Worm (Caenorhabditis elegans) whole organism, L3 larva: Measurements from ENCODE around the gene ZK822.1.

ENCODE experiments used
- R02D3.7 ChIP-seq: fragments of 150-350 bp; optimal IDR thresholded peaks from 2 replicates; lab custom pipeline; 2014; ENCODE audit warnings: missing biosample characterization, missing genetic modification characterization
- aly-2 ChIP-seq: fragments of 150-350 bp; optimal IDR thresholded peaks from 2 replicates; lab custom pipeline; 2014; ENCODE audit warnings: missing biosample characterization, missing genetic modification characterization
- ceh-16 ChIP-seq: sonication (generic microtip); optimal IDR thresholded peaks from 2 replicates; lab custom pipeline; 2017; ENCODE audit warnings: missing biosample characterization, missing genetic modification characterization
- ceh-82 ChIP-seq: fragments of 150-350 bp; optimal IDR thresholded peaks from 2 replicates; lab custom pipeline; 2014; ENCODE audit warnings: missing biosample characterization, missing genetic modification characterization
- egl-5 ChIP-seq: fragments of 150-350 bp; optimal IDR thresholded peaks from 2 replicates; lab custom pipeline; 2017; ENCODE audit warnings: missing biosample characterization, missing genetic modification reagents, missing genetic modification characterization, inconsistent platforms
- elt-2 ChIP-seq: sonication (generic microtip); optimal IDR thresholded peaks from 2 replicates; lab custom pipeline; 2016; ENCODE audit warnings: missing genetic modification reagents, mild to moderate bottlenecking, missing genetic modification characterization, missing compliant biosample characterization
- elt-3 ChIP-seq, 3 experiments: fragments of 150-350 bp in 1 of 3; sonication (generic microtip) in 2 of 3; optimal IDR thresholded peaks; 2 replicates in 2 of 3; 4 replicates in 1 of 3; lab custom pipeline; 2014 to 2017; ENCODE audit warnings: missing biosample characterization in 3 of 3, missing genetic modification characterization in 3 of 3
- fkh-2 ChIP-seq: fragments of 150-350 bp; optimal IDR thresholded peaks from 2 replicates; lab custom pipeline; 2014; ENCODE audit warnings: missing biosample characterization, missing genetic modification reagents, missing genetic modification characterization
- hmg-11 ChIP-seq: sonication (generic microtip); optimal IDR thresholded peaks from 2 replicates; lab custom pipeline; 2016; ENCODE audit warnings: missing genetic modification characterization, missing compliant biosample characterization
- jun-1 ChIP-seq: fragments of 150-350 bp; optimal IDR thresholded peaks from 2 replicates; lab custom pipeline; 2014; ENCODE audit warnings: missing biosample characterization, missing genetic modification reagents, missing genetic modification characterization
- lin-39 ChIP-seq: fragments of 150-350 bp; optimal IDR thresholded peaks from 2 replicates; lab custom pipeline; 2018; ENCODE audit warnings: missing biosample characterization, missing genetic modification reagents, missing genetic modification characterization
- lsy-12 ChIP-seq: sonication (generic microtip); optimal IDR thresholded peaks from 2 replicates; lab custom pipeline; 2016; ENCODE audit warnings: mild to moderate bottlenecking, missing genetic modification characterization, missing compliant biosample characterization
- mdl-1 ChIP-seq: fragments of 150-350 bp; optimal IDR thresholded peaks from 2 replicates; lab custom pipeline; 2014; ENCODE audit warnings: missing biosample characterization, missing genetic modification characterization
- mml-1 ChIP-seq: fragments of 150-350 bp; sonication (generic microtip); optimal IDR thresholded peaks from 3 replicates; lab custom pipeline; 2014; ENCODE audit warnings: missing biosample characterization, missing genetic modification characterization
- nfya-1 ChIP-seq: sonication (generic microtip); optimal IDR thresholded peaks from 2 replicates; lab custom pipeline; 2017; ENCODE audit warnings: missing genetic modification characterization, mild to moderate bottlenecking, missing compliant biosample characterization, antibody characterized with exemption, moderate library complexity; ENCODE audit not compliant: insufficient read depth
- nhr-11 ChIP-seq: fragments of 150-350 bp; optimal IDR thresholded peaks from 2 replicates; lab custom pipeline; 2014; ENCODE audit warnings: missing biosample characterization, missing genetic modification characterization
- nhr-23 ChIP-seq: fragments of 150-350 bp; optimal IDR thresholded peaks from 2 replicates; lab custom pipeline; 2014; ENCODE audit warnings: missing biosample characterization, missing genetic modification reagents, missing genetic modification characterization
- nhr-237 ChIP-seq: fragments of 150-350 bp; optimal IDR thresholded peaks from 2 replicates; lab custom pipeline; 2014; ENCODE audit warnings: missing biosample characterization, missing genetic modification characterization
- nhr-25 ChIP-seq: sonication (generic microtip); optimal IDR thresholded peaks from 2 replicates; lab custom pipeline; 2017; ENCODE audit warnings: missing biosample characterization, missing genetic modification characterization
- nhr-28 ChIP-seq: fragments of 150-350 bp; optimal IDR thresholded peaks from 2 replicates; lab custom pipeline; 2014; ENCODE audit warnings: missing biosample characterization, missing genetic modification characterization
- nhr-43 ChIP-seq: sonication (generic microtip); optimal IDR thresholded peaks from 2 replicates; lab custom pipeline; 2016; ENCODE audit warnings: mild to moderate bottlenecking, missing genetic modification characterization, missing compliant biosample characterization; ENCODE audit not compliant: poor library complexity, severe bottlenecking
- nhr-67 ChIP-seq: fragments of 150-350 bp; optimal IDR thresholded peaks from 2 replicates; lab custom pipeline; 2014; ENCODE audit warnings: missing biosample characterization, missing genetic modification characterization
- nhr-76 ChIP-seq: fragments of 150-350 bp; sonication (generic microtip); optimal IDR thresholded peaks from 5 replicates; lab custom pipeline; 2014; ENCODE audit warnings: missing biosample characterization, missing genetic modification characterization
- nhr-77 ChIP-seq: fragments of 150-350 bp; optimal IDR thresholded peaks from 2 replicates; lab custom pipeline; 2014; ENCODE audit warnings: missing biosample characterization, missing genetic modification characterization
- pha-4 ChIP-seq: fragments of 150-350 bp; optimal IDR thresholded peaks from 2 replicates; lab custom pipeline; 2014; ENCODE audit warnings: missing biosample characterization, missing genetic modification reagents, missing genetic modification characterization
- pqm-1 ChIP-seq: fragments of 150-350 bp; optimal IDR thresholded peaks from 2 replicates; lab custom pipeline; 2017; ENCODE audit warnings: missing biosample characterization, missing genetic modification characterization, inconsistent platforms
- sea-2 ChIP-seq: fragments of 150-350 bp; sonication (generic microtip); optimal IDR thresholded peaks from 4 replicates; lab custom pipeline; 2014; ENCODE audit warnings: missing biosample characterization, missing genetic modification reagents, missing genetic modification characterization
- snpc-4 ChIP-seq: fragments of 150-350 bp; optimal IDR thresholded peaks from 2 replicates; lab custom pipeline; 2014; ENCODE audit warnings: missing biosample characterization, missing genetic modification characterization
- tbx-2 ChIP-seq: sonication (generic microtip); optimal IDR thresholded peaks from 2 replicates; lab custom pipeline; 2016; ENCODE audit warnings: mild to moderate bottlenecking, missing genetic modification characterization, missing compliant biosample characterization
- unc-39 ChIP-seq: sonication (generic microtip); optimal IDR thresholded peaks from 4 replicates; lab custom pipeline; 2017; ENCODE audit warnings: missing biosample characterization, missing genetic modification characterization
- unc-62 ChIP-seq: fragments of 150-350 bp; sonication (generic microtip); optimal IDR thresholded peaks from 4 replicates; lab custom pipeline; 2014; ENCODE audit warnings: missing biosample characterization, missing genetic modification reagents, missing genetic modification characterization
- ztf-11 ChIP-seq: fragments of 150-350 bp; optimal IDR thresholded peaks from 2 replicates; lab custom pipeline; 2014; ENCODE audit warnings: missing biosample characterization, missing genetic modification characterization

Gene ZK822.1

ce11 chrIV:11899358-11899757 is 22.6 kb downstream of the ZK822.1 start, which contains the start of gene nhr-43:
Gene nhr-43, plus strand, starts transcription at chrIV:11899590.
- TF ChIP-seq elt-3 (tag; optimal IDR thresholded peaks at IDR 0.05; lab: Kevin White, UChicago), result peak in 1 of 3 experiments; percentile 72
- no peak for TF ChIP-seq nhr-77 (tag; lab: Kevin White, UChicago)
- TF ChIP-seq fkh-2 (tag; lab: Kevin White, UChicago), result no peak
- TF ChIP-seq tbx-2 (tag; lab: Kevin White, UChicago), result peak; percentile 40
- peak; percentile 48 for TF ChIP-seq nhr-25
- peak; percentile 64 for TF ChIP-seq nhr-23
- no peak for TF ChIP-seq mdl-1 (tag; lab: Kevin White, UChicago)
- no peak for TF ChIP-seq pqm-1
- no peak for TF ChIP-seq nhr-28
- peak; percentile 98 for TF ChIP-seq nhr-43 (tag; lab: Kevin White, UChicago)
- TF ChIP-seq nfya-1 (tag; lab: Kevin White, UChicago), result peak; percentile 8

- no peak for TF ChIP-seq aly-2 (tag; lab: Kevin White, UChicago)
- peak; percentile 47 for TF ChIP-seq nfya-1 (tag; lab: Kevin White, UChicago)
- peak; percentile 47 for TF ChIP-seq nhr-25
- TF ChIP-seq hmg-11 (tag; lab: Kevin White, UChicago), result no peak
- TF ChIP-seq elt-2 (tag; lab: Kevin White, UChicago), result peak; percentile 13
- peak; percentile 74 for TF ChIP-seq nhr-23
- no peak for TF ChIP-seq egl-5
- TF ChIP-seq nhr-11, result no peak
- TF ChIP-seq nhr-43 (tag; lab: Kevin White, UChicago), result peak; percentile 93
- TF ChIP-seq pqm-1, result peak; percentile 48
- TF ChIP-seq elt-3 (tag; optimal IDR thresholded peaks at IDR 0.05; lab: Kevin White, UChicago), result peak in 2 of 3 experiments; percentile 28 to 36
- TF ChIP-seq, all 47 proteins: peak for 7
Observed at ce11 chrIV:11897710-11898109, 24.2 kb downstream of the ZK822.1 start.

ce11 chrIV:11893336-11893735 is 28.6 kb downstream of the ZK822.1 start:
- TF ChIP-seq nhr-28 (no peak), unc-62 (GFP tag; lab: Kevin White, UChicago) (no peak), snpc-4 (tag; lab: Kevin White, UChicago) (no peak), ceh-16 (tag; lab: Kevin White, UChicago) (no peak), nfya-1 (tag; lab: Kevin White, UChicago) (no peak), elt-2 (tag; lab: Kevin White, UChicago) (no peak), lsy-12 (tag; lab: Kevin White, UChicago) (no peak), ztf-11 (tag; lab: Kevin White, UChicago) (no peak), pha-4 (tag; lab: Kevin White, UChicago) (no peak), jun-1 (tag; lab: Kevin White, UChicago) (no peak)

DNA sequence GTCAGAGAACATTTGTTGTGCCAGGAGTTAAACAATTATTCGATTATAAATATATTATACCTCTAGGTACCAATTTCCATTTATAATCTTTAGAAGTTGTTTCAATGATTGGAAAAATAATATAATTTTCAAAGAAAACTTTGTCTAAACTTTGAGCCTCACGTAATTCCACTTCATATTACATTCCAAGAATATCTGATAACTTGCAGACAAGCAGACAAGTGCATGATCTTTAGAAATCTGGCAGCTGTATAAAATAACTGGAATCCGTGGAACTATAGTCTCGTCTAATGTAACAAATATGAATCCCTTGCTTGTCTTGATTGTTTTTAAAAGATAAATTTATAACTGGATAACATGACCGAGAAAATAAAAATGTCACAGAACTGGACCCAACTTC is 29.4 kb downstream of the ZK822.1 start:
- no peak for TF ChIP-seq sea-2 (GFP tag; lab: Kevin White, UChicago)
- TF ChIP-seq jun-1 (tag; lab: Kevin White, UChicago), result no peak
- TF ChIP-seq nhr-28, result no peak
- TF ChIP-seq aly-2 (tag; lab: Kevin White, UChicago), result no peak
- TF ChIP-seq unc-39, result no peak
- TF ChIP-seq fkh-2 (tag; lab: Kevin White, UChicago), result no peak
- TF ChIP-seq nhr-25, result no peak
- TF ChIP-seq R02D3.7, result no peak

DNA sequence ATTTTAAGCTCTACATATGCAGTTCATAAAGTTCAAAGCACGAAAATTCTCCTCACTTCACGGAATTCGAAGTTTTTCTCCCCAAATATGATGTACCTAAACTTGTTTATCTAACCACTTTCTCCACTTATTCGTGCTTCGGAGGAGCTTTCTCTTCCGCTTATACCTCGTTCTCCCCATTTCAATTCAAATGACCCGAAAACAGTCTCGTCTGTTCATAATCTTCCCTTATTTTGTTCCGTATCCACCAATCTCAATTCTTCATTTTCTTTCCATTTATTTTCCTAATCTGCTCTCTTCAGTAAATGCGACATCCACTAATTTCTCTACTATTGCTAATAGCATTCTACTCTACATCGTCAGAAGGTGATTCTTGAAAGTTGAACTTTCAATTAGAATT is 36.6 kb downstream of the ZK822.1 start, which contains the start of gene let-653:
let-653 (plus strand) TSS at position 301 of the 400 bp plus-strand sequence.
- TF ChIP-seq nhr-76 (tag; lab: Kevin White, UChicago), result no peak
- no peak for TF ChIP-seq nhr-237
- no peak for TF ChIP-seq sea-2 (GFP tag; lab: Kevin White, UChicago)
- TF ChIP-seq mml-1 (tag; lab: Kevin White, UChicago), result no peak
- TF ChIP-seq nhr-67 (tag; lab: Kevin White, UChicago), result no peak
- no peak for TF ChIP-seq nhr-25
- no peak for TF ChIP-seq ceh-82 (tag; lab: Kevin White, UChicago)
- TF ChIP-seq lin-39 (tag; lab: Kevin White, UChicago), result no peak
